Worm (Caenorhabditis elegans) whole organism, L1 larva: ENCODE measurements around the gene plc-3.

Experiments used
- C16A3.4 ChIP-seq: fragments of 150-350 bp; optimal IDR thresholded peaks from 2 replicates; lab custom pipeline; 2014; ENCODE audit warnings: missing biosample characterization, missing genetic modification characterization
- C34B4.2 ChIP-seq: sonication (generic microtip); optimal IDR thresholded peaks from 2 replicates; lab custom pipeline; 2017; ENCODE audit warnings: mild to moderate bottlenecking, missing genetic modification characterization, missing compliant biosample characterization
- F16B12.6 ChIP-seq: fragments of 150-350 bp; optimal IDR thresholded peaks from 2 replicates; lab custom pipeline; 2014; ENCODE audit warnings: missing biosample characterization, missing genetic modification characterization
- alr-1 ChIP-seq: fragments of 200-800 bp; sonication (Bioruptor generic); optimal IDR thresholded peaks from 2 replicates; lab custom pipeline; 2018; ENCODE audit warnings: borderline replicate concordance, mild to moderate bottlenecking, missing genetic modification characterization, missing compliant biosample characterization
- ama-1 ChIP-seq: fragments of 150-350 bp; optimal IDR thresholded peaks from 2 replicates; lab custom pipeline; 2014
- blmp-1 ChIP-seq: fragments of 150-350 bp; optimal IDR thresholded peaks from 2 replicates; lab custom pipeline; 2014; ENCODE audit warnings: missing biosample characterization, missing genetic modification characterization
- ceh-8 ChIP-seq: fragments of 200-800 bp; sonication (Bioruptor generic); optimal IDR thresholded peaks from 2 replicates; lab custom pipeline; 2018; ENCODE audit warnings: mild to moderate bottlenecking, missing genetic modification characterization, moderate library complexity, missing compliant biosample characterization
- ceh-82 ChIP-seq, 3 experiments: fragments of 150-350 bp in 1 of 3; sonication (generic microtip) in 2 of 3; optimal IDR thresholded peaks; 2 replicates each; lab custom pipeline; 2014 to 2017; ENCODE audit warnings: missing biosample characterization in 3 of 3, missing genetic modification characterization in 3 of 3
- ceh-88 ChIP-seq: fragments of 200-800 bp; sonication (Bioruptor generic); IDR thresholded peaks from 2 replicates; pipeline ENCODE4 v1.3.6; 2022; ENCODE audit warnings: missing genetic modification characterization, missing compliant biosample characterization
- dpl-1 ChIP-seq, 3 experiments: fragments of 150-350 bp in 2 of 3; sonication (generic microtip) in 1 of 3; optimal IDR thresholded peaks; 2 replicates each; lab custom pipeline; 2014 to 2017; ENCODE audit warnings: missing biosample characterization in 3 of 3, missing genetic modification characterization in 3 of 3, missing genetic modification reagents in 3 of 3
- dsc-1 ChIP-seq: sonication (generic microtip); optimal IDR thresholded peaks from 2 replicates; lab custom pipeline; 2016; ENCODE audit warnings: mild to moderate bottlenecking, missing genetic modification characterization, missing compliant biosample characterization
- efl-3 ChIP-seq: fragments of 200-800 bp; sonication (Bioruptor generic); optimal IDR thresholded peaks from 2 replicates; lab custom pipeline; 2018; ENCODE audit warnings: mild to moderate bottlenecking, missing genetic modification characterization, missing compliant biosample characterization
- egl-13 ChIP-seq: sonication (generic microtip); optimal IDR thresholded peaks from 2 replicates; lab custom pipeline; 2016; ENCODE audit warnings: missing genotype, missing genetic modification reagents, missing genetic modification characterization, missing compliant biosample characterization
- elt-2 ChIP-seq: sonication (generic microtip); optimal IDR thresholded peaks from 2 replicates; lab custom pipeline; 2016; ENCODE audit warnings: missing genetic modification characterization, mild to moderate bottlenecking, inconsistent platforms, missing compliant biosample characterization, missing genetic modification reagents
- elt-3 ChIP-seq, 6 experiments: fragments of 150-350 bp in 1 of 6; sonication (generic microtip); optimal IDR thresholded peaks; 2 replicates each; lab custom pipeline; 2017 to 2018; ENCODE audit warnings: missing biosample characterization in 6 of 6, missing genetic modification characterization in 6 of 6, inconsistent platforms in 1 of 6
- ets-5 ChIP-seq: fragments of 200-800 bp; sonication (Bioruptor generic); IDR thresholded peaks from 2 replicates; pipeline ENCODE4 v1.3.6; 2022; ENCODE audit warnings: missing genetic modification characterization, missing compliant biosample characterization
- fkh-10 ChIP-seq: sonication (generic microtip); optimal IDR thresholded peaks from 2 replicates; lab custom pipeline; 2017; ENCODE audit warnings: missing biosample characterization, missing genetic modification reagents, missing genetic modification characterization
- fkh-4 ChIP-seq: sonication (generic microtip); optimal IDR thresholded peaks from 2 replicates; lab custom pipeline; 2016; ENCODE audit warnings: missing compliant biosample characterization, missing genetic modification characterization, borderline replicate concordance
- grh-1 ChIP-seq: fragments of 200-800 bp; sonication (Bioruptor generic); IDR thresholded peaks from 2 replicates; pipeline ENCODE4 v1.3.6; 2022; ENCODE audit warnings: missing genetic modification reagents, missing genetic modification characterization, missing compliant biosample characterization
- hlh-17 ChIP-seq: fragments of 200-800 bp; sonication (Bioruptor generic); optimal IDR thresholded peaks from 2 replicates; lab custom pipeline; 2018; ENCODE audit warnings: missing genetic modification characterization, mild to moderate bottlenecking, missing compliant biosample characterization, moderate library complexity, borderline replicate concordance
- hlh-4 ChIP-seq: sonication (generic microtip); optimal IDR thresholded peaks from 2 replicates; lab custom pipeline; 2016; ENCODE audit warnings: mild to moderate bottlenecking, missing genetic modification characterization, missing compliant biosample characterization
- hpl-2 ChIP-seq: fragments of 150-350 bp; optimal IDR thresholded peaks from 2 replicates; lab custom pipeline; 2014; ENCODE audit warnings: missing biosample characterization, missing genetic modification reagents, missing genetic modification characterization
- irx-1 ChIP-seq: sonication (generic microtip); optimal IDR thresholded peaks from 2 replicates; lab custom pipeline; 2016; ENCODE audit warnings: missing genetic modification characterization, missing compliant biosample characterization
- jun-1 ChIP-seq: fragments of 150-350 bp; optimal IDR thresholded peaks from 2 replicates; lab custom pipeline; 2014; ENCODE audit warnings: missing biosample characterization, missing genetic modification reagents, missing genetic modification characterization
- lin-13 ChIP-seq: fragments of 150-350 bp; optimal IDR thresholded peaks from 2 replicates; lab custom pipeline; 2014; ENCODE audit warnings: missing biosample characterization, missing genetic modification reagents, missing genetic modification characterization
- lin-15B ChIP-seq: fragments of 150-350 bp; sonication (generic microtip); optimal IDR thresholded peaks from 3 replicates; lab custom pipeline; 2014; ENCODE audit warnings: missing biosample characterization, missing genetic modification characterization
- lin-35 ChIP-seq, 2 experiments: fragments of 150-350 bp; optimal IDR thresholded peaks; 2 replicates each; lab custom pipeline; 2014; ENCODE audit warnings: missing biosample characterization in 2 of 2, missing genetic modification characterization in 2 of 2, missing genetic modification reagents in 2 of 2
- lsy-2 ChIP-seq, 2 experiments: fragments of 150-350 bp; optimal IDR thresholded peaks; 2 replicates each; lab custom pipeline; 2014; ENCODE audit warnings: missing biosample characterization in 2 of 2, missing genetic modification characterization in 2 of 2
- mab-9 ChIP-seq: fragments of 200-800 bp; sonication (Bioruptor generic); IDR thresholded peaks from 2 replicates; pipeline ENCODE4 v1.3.6; 2022; ENCODE audit warnings: missing genetic modification reagents, missing genetic modification characterization, missing compliant biosample characterization
- mep-1 ChIP-seq: fragments of 150-350 bp; optimal IDR thresholded peaks from 2 replicates; lab custom pipeline; 2014; ENCODE audit warnings: missing biosample characterization, missing genetic modification characterization
- nhr-11 ChIP-seq: fragments of 150-350 bp; optimal IDR thresholded peaks from 2 replicates; lab custom pipeline; 2014; ENCODE audit warnings: missing biosample characterization, missing genetic modification characterization
- nhr-12 ChIP-seq: sonication (generic microtip); optimal IDR thresholded peaks from 2 replicates; lab custom pipeline; 2017; ENCODE audit warnings: missing biosample characterization, missing genetic modification characterization
- nhr-20 ChIP-seq: sonication (generic microtip); optimal IDR thresholded peaks from 2 replicates; lab custom pipeline; 2016; ENCODE audit warnings: mild to moderate bottlenecking, missing genetic modification characterization, missing compliant biosample characterization
- nhr-28 ChIP-seq: fragments of 150-350 bp; optimal IDR thresholded peaks from 2 replicates; lab custom pipeline; 2014; ENCODE audit warnings: missing biosample characterization, missing genetic modification characterization
- nhr-71 ChIP-seq: sonication (generic microtip); optimal IDR thresholded peaks from 2 replicates; lab custom pipeline; 2016; ENCODE audit warnings: mild to moderate bottlenecking, missing genetic modification characterization, moderate library complexity, missing compliant biosample characterization
- nhr-77 ChIP-seq: fragments of 150-350 bp; optimal IDR thresholded peaks from 2 replicates; lab custom pipeline; 2014; ENCODE audit warnings: missing biosample characterization, missing genetic modification characterization
- nhr-84 ChIP-seq: sonication (generic microtip); optimal IDR thresholded peaks from 2 replicates; lab custom pipeline; 2017; ENCODE audit warnings: missing biosample characterization, missing genetic modification characterization
- pqm-1 ChIP-seq: sonication (generic microtip); optimal IDR thresholded peaks from 3 replicates; lab custom pipeline; 2017; ENCODE audit warnings: missing biosample characterization, missing genetic modification characterization
- rnt-1 ChIP-seq: sonication (generic microtip); optimal IDR thresholded peaks from 2 replicates; lab custom pipeline; 2016; ENCODE audit warnings: mild to moderate bottlenecking, missing genetic modification characterization, moderate library complexity, missing compliant biosample characterization
- snpc-4 ChIP-seq: fragments of 150-350 bp; optimal IDR thresholded peaks from 2 replicates; lab custom pipeline; 2014; ENCODE audit warnings: missing biosample characterization, missing genetic modification characterization
- sptf-1 ChIP-seq: fragments of 150-350 bp; optimal IDR thresholded peaks from 2 replicates; lab custom pipeline; 2014; ENCODE audit warnings: missing biosample characterization, missing genetic modification characterization
- sup-37 ChIP-seq: fragments of 200-800 bp; sonication (Bioruptor generic); optimal IDR thresholded peaks from 2 replicates; lab custom pipeline; 2018; ENCODE audit warnings: mild to moderate bottlenecking, missing genetic modification characterization, missing compliant biosample characterization
- tbx-2 ChIP-seq: sonication (generic microtip); optimal IDR thresholded peaks from 2 replicates; lab custom pipeline; 2016; ENCODE audit warnings: missing genetic modification characterization, missing compliant biosample characterization
- tlp-1 ChIP-seq: fragments of 150-350 bp; optimal IDR thresholded peaks from 2 replicates; lab custom pipeline; 2014; ENCODE audit warnings: missing biosample characterization, missing genetic modification characterization
- unc-62 ChIP-seq: fragments of 150-350 bp; optimal IDR thresholded peaks from 2 replicates; lab custom pipeline; 2014; ENCODE audit warnings: missing biosample characterization, missing genetic modification reagents, missing genetic modification characterization
- vab-15 ChIP-seq: sonication (generic microtip); optimal IDR thresholded peaks from 2 replicates; lab custom pipeline; 2017; ENCODE audit warnings: missing genotype, mild to moderate bottlenecking, missing genetic modification characterization, missing compliant biosample characterization
- zag-1 ChIP-seq: fragments of 150-350 bp; optimal IDR thresholded peaks from 2 replicates; lab custom pipeline; 2014; ENCODE audit warnings: missing biosample characterization, missing genetic modification characterization
- zip-4 ChIP-seq: fragments of 200-800 bp; sonication (Bioruptor generic); optimal IDR thresholded peaks from 2 replicates; lab custom pipeline; 2018; ENCODE audit warnings: mild to moderate bottlenecking, missing genetic modification characterization, moderate library complexity, missing compliant biosample characterization
- ztf-4 ChIP-seq: fragments of 150-350 bp; optimal IDR thresholded peaks from 2 replicates; lab custom pipeline; 2014; ENCODE audit warnings: missing biosample characterization, missing genetic modification characterization

The plc-3 gene

DNA sequence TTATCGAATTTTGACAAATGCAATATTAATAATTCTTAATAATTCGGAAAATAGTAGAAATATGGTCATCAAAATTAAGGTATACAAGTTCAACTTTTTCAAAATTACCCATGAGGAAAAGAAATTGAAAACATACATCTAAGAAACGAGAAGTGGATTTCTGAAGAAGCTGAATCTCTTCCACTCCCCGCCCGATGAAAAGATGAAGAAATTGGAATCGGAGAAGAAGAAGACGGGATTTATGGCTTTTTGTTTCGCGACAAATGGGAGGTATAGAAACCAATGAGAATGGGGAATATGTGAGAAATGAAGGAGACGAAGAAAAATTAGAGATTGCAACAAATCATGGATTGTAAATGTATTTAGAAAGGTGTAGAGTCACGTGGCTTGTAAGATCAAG is 19.6 kb upstream of the plc-3 start:
- TF ChIP-seq irx-1 (tag; lab: Kevin White, UChicago), result no peak
- TF ChIP-seq ets-5, result no peak
- no peak for TF ChIP-seq ceh-8 (GFP tag; lab: Kevin White, UChicago)
- TF ChIP-seq unc-62 (GFP tag; lab: Kevin White, UChicago), result no peak
- no peak for TF ChIP-seq ceh-82 (tag; optimal IDR thresholded peaks at IDR 0.05; lab: Kevin White, UChicago)
- TF ChIP-seq elt-3 (tag; optimal IDR thresholded peaks at IDR 0.05; lab: Kevin White, UChicago), result no peak
- TF ChIP-seq ceh-88 (GFP tag; lab: Robert Waterston, UW), result no peak; the same call in 1 of the 2 replicates
- no peak for TF ChIP-seq fkh-10 (GFP tag; lab: Kevin White, UChicago)
- TF ChIP-seq nhr-20 (tag; lab: Kevin White, UChicago), result no peak
- TF ChIP-seq fkh-4 (tag; lab: Kevin White, UChicago), result no peak
- TF ChIP-seq elt-2, result no peak
- no peak for TF ChIP-seq egl-13 (tag; lab: Kevin White, UChicago)
- TF ChIP-seq rnt-1 (tag; lab: Kevin White, UChicago), result peak; percentile 43
- no peak for TF ChIP-seq snpc-4 (tag; lab: Kevin White, UChicago)
- TF ChIP-seq hlh-17 (GFP tag; lab: Kevin White, UChicago), result no peak
- no peak for TF ChIP-seq pqm-1
- peak; percentile 54 for TF ChIP-seq dsc-1 (tag; lab: Kevin White, UChicago)
- no peak for TF ChIP-seq sptf-1 (tag; lab: Kevin White, UChicago)
- peak; percentile 53 for TF ChIP-seq blmp-1 (tag; lab: Kevin White, UChicago)
- no peak for TF ChIP-seq nhr-77 (tag; lab: Kevin White, UChicago)
- TF ChIP-seq grh-1, result no peak
- no peak for TF ChIP-seq sup-37 (GFP tag; lab: Kevin White, UChicago)
- no peak for TF ChIP-seq hlh-4
- no peak for TF ChIP-seq efl-3 (GFP tag; lab: Kevin White, UChicago)
- no peak for TF ChIP-seq tbx-2
- peak; percentile 46 for TF ChIP-seq nhr-71 (tag; lab: Kevin White, UChicago)
- TF ChIP-seq tlp-1 (tag; lab: Kevin White, UChicago), result no peak
- TF ChIP-seq, all 84 proteins: peak for 4

DNA sequence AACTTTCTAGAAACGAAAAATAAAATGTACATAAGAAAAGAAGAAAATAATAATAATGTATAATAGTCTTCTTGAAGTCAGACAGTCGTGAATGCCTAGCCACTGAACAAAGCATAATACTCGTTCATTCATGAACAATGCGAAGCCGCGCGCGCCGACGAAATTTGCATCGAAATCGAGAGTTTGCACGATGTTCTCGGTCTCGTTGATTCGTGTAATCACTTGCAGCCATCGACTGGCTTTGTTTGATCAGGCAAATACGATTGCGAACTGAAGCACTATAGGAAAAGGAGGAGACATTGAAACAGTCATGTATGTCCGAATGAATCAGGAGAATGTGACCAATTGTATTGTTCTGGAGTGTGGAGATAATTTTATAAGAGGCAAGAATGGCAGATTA is 18.9 kb upstream of the plc-3 start:
- TF ChIP-seq ztf-4 (no peak), blmp-1 (tag; lab: Kevin White, UChicago) (peak; percentile 95), snpc-4 (tag; lab: Kevin White, UChicago) (no peak)

DNA sequence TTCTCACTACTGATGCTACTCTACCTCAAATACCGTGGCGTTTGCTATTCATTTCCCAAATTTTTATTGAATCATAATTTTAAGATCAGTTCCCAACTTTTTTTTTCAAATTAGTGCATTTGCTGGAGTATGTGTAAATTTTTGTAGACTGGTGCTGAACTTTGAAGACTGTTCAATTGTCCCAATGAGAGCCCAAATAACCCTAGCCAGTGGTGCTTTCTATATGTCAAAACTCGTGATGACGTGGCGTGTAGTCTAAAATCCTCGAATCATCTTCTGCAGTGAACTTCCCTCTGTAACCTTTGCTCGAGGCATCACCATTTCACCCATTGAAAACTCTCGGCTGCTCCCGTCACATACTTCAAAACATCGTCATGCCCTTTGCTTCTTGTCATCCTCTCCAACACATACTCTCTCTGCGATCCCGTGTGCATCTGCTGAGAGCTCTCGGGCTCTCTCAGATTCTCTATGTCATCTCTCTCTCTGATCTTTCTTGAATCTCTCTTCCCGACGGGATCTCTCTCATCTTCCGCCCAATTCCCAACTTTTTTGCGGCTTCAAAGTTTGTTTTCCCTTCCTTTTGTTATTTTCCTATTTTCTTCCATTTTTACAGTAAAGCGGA is 18.1 kb upstream of the plc-3 start:
- no peak for TF ChIP-seq elt-3 (tag; optimal IDR thresholded peaks at IDR 0.05; lab: Kevin White, UChicago)
- TF ChIP-seq nhr-12 (tag; lab: Kevin White, UChicago), result no peak
- no peak for TF ChIP-seq zag-1 (tag; lab: Kevin White, UChicago)
- no peak for TF ChIP-seq alr-1 (tag; lab: Kevin White, UChicago)
- TF ChIP-seq F16B12.6, result no peak
- TF ChIP-seq jun-1 (tag; lab: Kevin White, UChicago), result no peak
- no peak for TF ChIP-seq lin-35 (GFP tag; optimal IDR thresholded peaks at IDR 0.05; lab: Kevin White, UChicago)
- no peak for TF ChIP-seq mep-1 (tag; lab: Kevin White, UChicago)
- TF ChIP-seq elt-2, result no peak
- TF ChIP-seq dsc-1 (tag; lab: Kevin White, UChicago), result peak; percentile 28
- no peak for TF ChIP-seq vab-15 (tag; lab: Kevin White, UChicago)
- no peak for TF ChIP-seq lin-13 (GFP tag; lab: Kevin White, UChicago)
- TF ChIP-seq zip-4 (GFP tag; lab: Kevin White, UChicago), result no peak
- no peak for TF ChIP-seq C16A3.4 (tag; lab: Kevin White, UChicago)
- TF ChIP-seq ama-1, result no peak
- no peak for TF ChIP-seq nhr-84 (tag; lab: Kevin White, UChicago)
- TF ChIP-seq blmp-1 (tag; lab: Kevin White, UChicago), result no peak
- no peak for TF ChIP-seq hpl-2 (GFP tag; lab: Kevin White, UChicago)
- no peak for TF ChIP-seq nhr-28
- no peak for TF ChIP-seq ets-5
- peak; percentile 42 for TF ChIP-seq nhr-11 (tag; lab: Kevin White, UChicago)
- TF ChIP-seq dpl-1 (GFP tag; optimal IDR thresholded peaks at IDR 0.05; lab: Kevin White, UChicago), result no peak
- no peak for TF ChIP-seq sptf-1 (tag; lab: Kevin White, UChicago)
- no peak for TF ChIP-seq lin-15B (tag; lab: Kevin White, UChicago)
- peak in 1 of 2 experiments; percentile 23 for TF ChIP-seq lsy-2 (tag; optimal IDR thresholded peaks at IDR 0.05; lab: Kevin White, UChicago)
- TF ChIP-seq mab-9 (GFP tag; lab: Robert Waterston, UW), result no peak
- no peak for TF ChIP-seq C34B4.2 (tag; lab: Kevin White, UChicago)
